Fruit fly (Drosophila melanogaster): ENCODE data around the gene CG14074.

dm6 chr3L:18836658-18837057 is 29.4 kb upstream of the CG14074 start:
- TF ChIP-seq psq (optimal IDR thresholded peaks at IDR 0.05) (no peak), pan (optimal IDR thresholded peaks at IDR 0.05) (no peak), usp (GFP tag; optimal IDR thresholded peaks at IDR 0.05) (no peak), Dll (optimal IDR thresholded peaks at IDR 0.05) (no peak), CG8478 (optimal IDR thresholded peaks at IDR 0.05) (no peak)

Measured in whole organism.